Worm (Caenorhabditis elegans): ENCODE results near the gene zif-1.

The zif-1 gene

ce11 chrIII:9017181-9017651 lies 14.6 kb downstream of the zif-1 start, which contains the start of gene F59B2.12:
Gene F59B2.12 (plus strand): TSS chrIII:9017601.
- TF ChIP-seq tbp1 (GFP tag; optimal IDR thresholded peaks at IDR 0.05) (no peak), ZK185.1 (tag; optimal IDR thresholded peaks at IDR 0.05; ENCODE audit: poor library complexity, severe bottlenecking) (no peak), tbx-9 (tag; optimal IDR thresholded peaks at IDR 0.05; ENCODE audit: borderline replicate concordance) (no peak), hlh-26 (GFP tag; conservative IDR thresholded peaks at IDR 0.05) (no peak), K11D2.4 (GFP tag; IDR thresholded peaks at IDR 0.05) (no peak), sdz-38 (tag; optimal IDR thresholded peaks at IDR 0.05) (no peak), K12H6.12 (tag; optimal IDR thresholded peaks at IDR 0.05) (no peak), dpl-1 (GFP tag; optimal IDR thresholded peaks at IDR 0.05) (no peak), pbrm-1 (GFP tag; IDR thresholded peaks at IDR 0.05) (no peak), bed-1 (GFP tag; IDR thresholded peaks at IDR 0.05) (no peak), chd-7 (tag; optimal IDR thresholded peaks at IDR 0.05) (no peak), ccch-3 (GFP tag; optimal IDR thresholded peaks at IDR 0.05) (no peak), madf-3 (GFP tag; IDR thresholded peaks at IDR 0.05) (no peak), snpc-1.1 (tag; optimal IDR thresholded peaks at IDR 0.05; ENCODE audit: insufficient read depth) (no peak), akir-1 (GFP tag; optimal IDR thresholded peaks at IDR 0.05) (no peak), mcd-1 (GFP tag; IDR thresholded peaks at IDR 0.05) (no peak), efl-1 (GFP tag; optimal IDR thresholded peaks at IDR 0.05) (no peak), B0261.1 (tag; optimal IDR thresholded peaks at IDR 0.05) (no peak)

ce11 chrIII:9022535-9022934 lies 20.0 kb downstream of the zif-1 start, which contains the start of gene F59B2.14:
Gene F59B2.14 (minus strand): TSS chrIII:9022635.
- TF ChIP-seq unc-130 (GFP tag; optimal IDR thresholded peaks at IDR 0.05) = no peak
- no peak for TF ChIP-seq Y56A3A.18 (GFP tag; IDR thresholded peaks at IDR 0.05)
- TF ChIP-seq ztf-18 (tag; optimal IDR thresholded peaks at IDR 0.05) = no peak
- no peak for TF ChIP-seq lsy-27 (tag; optimal IDR thresholded peaks at IDR 0.05; ENCODE audit: borderline replicate concordance, insufficient read depth)
- no peak for TF ChIP-seq F37B4.10 (GFP tag; IDR thresholded peaks at IDR 0.05)
- TF ChIP-seq sptf-2 (GFP tag; optimal IDR thresholded peaks at IDR 0.05) = no peak
- no peak for TF ChIP-seq dpff-1 (tag; optimal IDR thresholded peaks at IDR 0.05)
- TF ChIP-seq nfyb-1 (GFP tag; IDR thresholded peaks at IDR 0.05) = no peak
- TF ChIP-seq snpc-3.4 (tag; optimal IDR thresholded peaks at IDR 0.05) = no peak
- no peak for TF ChIP-seq mel-28 (tag; optimal IDR thresholded peaks at IDR 0.05; ENCODE audit: borderline replicate concordance)
- TF ChIP-seq mes-4 (tag; optimal IDR thresholded peaks at IDR 0.05) = no peak
- no peak for TF ChIP-seq madf-3 (GFP tag; IDR thresholded peaks at IDR 0.05)
- no peak for TF ChIP-seq egl-44 (GFP tag; IDR thresholded peaks at IDR 0.05)

DNA sequence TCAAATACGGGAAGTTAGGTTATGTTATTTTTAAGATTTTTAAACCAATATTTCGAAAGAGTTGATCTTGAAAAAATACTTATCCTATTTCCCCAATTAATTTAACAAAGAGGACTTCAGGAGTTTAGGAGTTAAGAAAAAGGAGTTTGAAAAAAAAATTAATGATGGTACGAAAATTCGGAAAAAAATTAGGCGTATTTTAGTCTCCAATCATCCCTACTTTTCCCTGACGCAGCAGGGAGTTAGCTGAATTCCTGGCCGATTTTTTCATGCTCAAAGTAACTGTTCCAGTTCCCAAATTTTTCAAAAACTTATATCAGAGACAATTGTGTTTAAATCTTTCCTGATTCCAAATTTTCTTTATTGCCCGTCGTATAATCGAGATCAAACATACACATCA lies 21.0 kb downstream of the zif-1 start:
- TF ChIP-seq ztf-6 (GFP tag; IDR thresholded peaks at IDR 0.05) = no peak
- TF ChIP-seq ztf-18 (tag; optimal IDR thresholded peaks at IDR 0.05) = no peak
- no peak for TF ChIP-seq unc-130 (GFP tag; optimal IDR thresholded peaks at IDR 0.05)
- TF ChIP-seq aptf-2 (GFP tag; conservative IDR thresholded peaks at IDR 0.05) = no peak
- no peak for TF ChIP-seq pbrm-1 (GFP tag; IDR thresholded peaks at IDR 0.05)
- TF ChIP-seq ekl-4 (GFP tag; IDR thresholded peaks at IDR 0.05) = no peak

DNA sequence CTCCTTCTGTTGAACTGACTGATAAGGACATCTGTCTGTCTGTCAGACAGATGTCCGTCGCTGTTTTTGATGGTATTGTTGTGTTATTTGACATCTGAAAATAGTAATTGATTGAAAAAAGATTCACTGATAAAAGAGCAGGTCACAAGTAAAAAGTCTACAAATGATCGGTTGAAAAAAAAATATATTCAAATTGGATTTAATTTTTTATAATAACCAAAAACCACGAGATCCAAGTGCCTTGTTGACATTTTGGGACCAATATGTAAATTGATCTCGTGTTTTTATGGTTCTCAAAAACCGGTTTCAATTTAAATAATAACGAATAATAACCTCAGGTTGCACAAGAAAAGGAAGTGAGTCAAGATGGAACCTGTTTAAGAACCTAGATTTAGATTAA lies 24.4 kb downstream of the zif-1 start, which contains the start of gene F59B2.13:
TSS of gene F59B2.13 (minus strand) at position 101 of the 400 bp plus-strand sequence.
- no peak for TF ChIP-seq nfya-2 (GFP tag; IDR thresholded peaks at IDR 0.05)
- no peak for TF ChIP-seq F39B2.1 (GFP tag; IDR thresholded peaks at IDR 0.05)
- TF ChIP-seq ztf-25 (GFP tag; IDR thresholded peaks at IDR 0.05) = no peak
- TF ChIP-seq Y95B8A.8 (GFP tag; IDR thresholded peaks at IDR 0.05) = no peak
- TF ChIP-seq tbp1 (GFP tag; optimal IDR thresholded peaks at IDR 0.05) = no peak
- TF ChIP-seq K11D2.4 (GFP tag; IDR thresholded peaks at IDR 0.05) = no peak
- TF ChIP-seq F49E8.2 (tag; optimal IDR thresholded peaks at IDR 0.05; ENCODE audit: insufficient read depth) = no peak
- no peak for TF ChIP-seq unc-62 (GFP tag; optimal IDR thresholded peaks at IDR 0.05)
- no peak for TF ChIP-seq somi-1 (GFP tag; optimal IDR thresholded peaks at IDR 0.05)
- no peak for TF ChIP-seq dpff-1 (tag; optimal IDR thresholded peaks at IDR 0.05)
- no peak for TF ChIP-seq athp-1 (tag; optimal IDR thresholded peaks at IDR 0.05)
- TF ChIP-seq sdz-38 (tag; optimal IDR thresholded peaks at IDR 0.05) = no peak
- TF ChIP-seq hsf-1 (GFP tag; IDR thresholded peaks at IDR 0.05) = no peak
- TF ChIP-seq snpc-4 (GFP tag; optimal IDR thresholded peaks at IDR 0.05) = no peak
- TF ChIP-seq snpc-4 (tag; optimal IDR thresholded peaks at IDR 0.05) = no peak
- no peak for TF ChIP-seq D2030.7 (GFP tag; IDR thresholded peaks at IDR 0.05)
